Worm (Caenorhabditis elegans) whole organism, L3 larva: ENCODE results near the gene H08M01.1.

Source experiments
- elt-3 ChIP-seq, 3 experiments: fragments of 150-350 bp in 1 of 3; sonication (generic microtip) in 2 of 3; optimal IDR thresholded peaks; 2 replicates in 2 of 3; 4 replicates in 1 of 3; lab custom pipeline; 2014 to 2017; ENCODE audit warnings: missing biosample characterization in 3 of 3, missing genetic modification characterization in 3 of 3
- lin-15B ChIP-seq: fragments of 150-350 bp; optimal IDR thresholded peaks from 2 replicates; lab custom pipeline; 2014; ENCODE audit warnings: missing biosample characterization, missing genetic modification characterization
- nhr-237 ChIP-seq: fragments of 150-350 bp; optimal IDR thresholded peaks from 2 replicates; lab custom pipeline; 2014; ENCODE audit warnings: missing biosample characterization, missing genetic modification characterization

ce11 chrIV:13876565-13877153 is 40.5 kb upstream of the H08M01.1 start, which contains the start of gene prdh-1:
- TF ChIP-seq nhr-237 (tag; lab: Kevin White, UChicago) (no peak), lin-15B (tag; lab: Kevin White, UChicago) (no peak), elt-3 (tag; optimal IDR thresholded peaks at IDR 0.05; lab: Kevin White, UChicago) (no peak)
